Worm (Caenorhabditis elegans) whole organism, midembryonic: ENCODE measurements around the gene C38D4.7.

ENCODE experiments used
- T22C8.4 ChIP-seq: fragments of 200-800 bp; sonication (Bioruptor generic); IDR thresholded peaks from 2 replicates; pipeline ENCODE4 v1.3.6; 2022; ENCODE audit warnings: missing genetic modification characterization, missing compliant biosample characterization
- tab-1 ChIP-seq: fragments of 200-800 bp; sonication (Bioruptor generic); IDR thresholded peaks from 2 replicates; pipeline ENCODE4 v1.3.6; 2022; ENCODE audit warnings: missing genetic modification characterization, missing compliant biosample characterization
- ztf-29 ChIP-seq: fragments of 200-800 bp; sonication (Bioruptor generic); IDR thresholded peaks from 2 replicates; pipeline ENCODE4 v1.3.6; 2022; ENCODE audit warnings: missing genetic modification reagents, missing genetic modification characterization, missing compliant biosample characterization

- TF ChIP-seq T22C8.4 (no peak), ztf-29 (GFP tag; lab: Robert Waterston, UW) (no peak), tab-1 (GFP tag; lab: Robert Waterston, UW) (no peak)
These were observed 39.0 kb upstream of the C38D4.7 start, which contains the start of gene F26A1.1 for ce11 chrIII:4850139-4850538.
